Worm (Caenorhabditis elegans): ENCODE measurements around the gene pat-12.

pat-12 gene

DNA sequence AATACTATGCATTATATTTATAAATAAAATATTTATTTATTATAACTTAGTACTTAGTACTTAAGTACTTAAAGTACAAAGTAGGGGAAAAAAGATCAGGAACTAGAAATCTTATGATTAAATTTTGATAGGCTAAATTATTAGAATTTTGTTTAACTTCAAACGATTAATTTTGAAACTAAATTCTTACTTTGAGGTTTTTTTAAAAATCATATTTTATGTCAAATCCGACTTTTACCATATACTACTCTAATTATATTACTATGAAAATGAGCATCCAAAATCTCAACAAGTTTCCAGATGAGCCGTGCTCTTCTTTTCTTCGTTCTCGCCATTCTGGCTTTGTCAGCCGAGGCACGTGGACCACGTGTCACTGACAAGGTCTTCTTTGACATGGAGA is 20.9 kb upstream of the pat-12 start, which contains the start of gene cyn-6:
Gene cyn-6, plus strand, starts transcription at position 301 of the 400 bp plus-strand sequence.
- no peak for TF ChIP-seq sma-3 (GFP tag; optimal IDR thresholded peaks at IDR 0.05)

DNA sequence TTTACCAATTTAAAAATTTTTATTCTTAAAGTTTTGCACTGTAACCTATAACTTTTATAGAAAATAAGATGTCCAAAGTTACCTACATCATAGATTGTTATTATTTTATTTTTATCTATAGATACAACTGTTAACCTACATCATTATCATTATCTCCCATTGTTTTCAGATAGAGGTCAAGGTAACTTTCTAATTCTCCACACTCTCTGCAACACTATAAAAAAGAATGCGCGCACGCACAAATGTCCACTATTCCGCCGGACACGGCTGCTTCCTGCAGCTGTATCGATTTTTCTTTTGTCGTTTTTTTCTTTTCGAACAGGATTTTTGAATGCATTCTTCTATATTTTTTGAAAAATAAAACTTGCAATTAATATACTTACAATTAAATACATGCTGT is 20.4 kb upstream of the pat-12 start:
- TF ChIP-seq lsy-2 (tag; optimal IDR thresholded peaks at IDR 0.05) (peak in 1 of 2 experiments; percentile 26), blmp-1 (tag; optimal IDR thresholded peaks at IDR 0.05; ENCODE audit: insufficient read depth) (peak; percentile 56), gmeb-1 (tag; optimal IDR thresholded peaks at IDR 0.05) (no peak)

DNA sequence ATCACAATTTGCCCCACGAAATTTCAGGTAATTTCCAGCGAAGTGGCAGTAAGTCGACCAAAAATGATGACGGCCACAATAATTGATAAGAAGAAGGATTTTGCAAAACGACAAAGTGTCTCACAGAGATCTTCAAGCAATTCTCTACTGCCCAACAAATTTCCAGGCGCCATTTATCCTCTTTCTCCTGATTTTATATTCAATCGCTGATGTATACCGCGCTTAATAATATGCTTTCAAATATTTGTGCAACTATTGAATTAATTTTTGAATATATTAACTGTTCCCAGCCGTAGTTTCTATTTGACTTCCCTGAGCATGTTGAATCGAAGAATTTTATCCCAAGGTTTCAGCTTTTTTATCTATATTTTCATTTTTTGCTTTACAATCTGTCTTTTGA is 18.7 kb upstream of the pat-12 start, which contains the start of gene tpst-2:
Gene tpst-2, plus strand, starts transcription at position 301 of the 400 bp plus-strand sequence.
- no peak for TF ChIP-seq skn-1 (tag; optimal IDR thresholded peaks at IDR 0.05)
- no peak for TF ChIP-seq snpc-4 (tag; optimal IDR thresholded peaks at IDR 0.05)
- no peak for TF ChIP-seq R02D3.7 (tag; optimal IDR thresholded peaks at IDR 0.05)
- no peak for TF ChIP-seq peb-1 (tag; optimal IDR thresholded peaks at IDR 0.05)
- TF ChIP-seq ama-1 (optimal IDR thresholded peaks at IDR 0.05), result no peak

DNA sequence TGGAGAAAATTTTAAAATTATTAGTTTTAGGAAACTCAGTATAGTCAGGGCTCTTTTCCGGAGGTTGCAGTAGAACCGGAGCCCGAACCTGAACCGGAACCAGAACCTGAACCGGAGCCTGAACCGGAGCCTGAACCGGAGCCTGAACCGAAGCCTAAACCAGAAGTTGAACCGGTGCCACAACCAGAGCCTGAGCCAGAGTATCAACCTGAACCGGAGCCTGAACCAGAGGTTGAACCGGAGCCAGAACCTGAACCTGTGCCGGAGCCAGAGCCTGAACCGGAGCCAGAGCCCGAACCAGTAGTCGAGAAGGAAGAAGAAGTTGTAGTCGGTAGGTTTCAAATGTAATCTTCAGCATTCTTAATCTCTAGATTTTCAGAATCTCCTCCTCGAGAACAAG is 16.3 kb upstream of the pat-12 start:
- TF ChIP-seq unc-55 (GFP tag; optimal IDR thresholded peaks at IDR 0.05) (no peak), nhr-6 (tag; optimal IDR thresholded peaks at IDR 0.05) (no peak), skn-1 (tag; optimal IDR thresholded peaks at IDR 0.05) (no peak), lsy-2 (tag; optimal IDR thresholded peaks at IDR 0.05) (no peak), gmeb-1 (tag; optimal IDR thresholded peaks at IDR 0.05) (no peak), ZK546.5 (tag; optimal IDR thresholded peaks at IDR 0.05) (no peak), peb-1 (tag; optimal IDR thresholded peaks at IDR 0.05) (no peak)

DNA sequence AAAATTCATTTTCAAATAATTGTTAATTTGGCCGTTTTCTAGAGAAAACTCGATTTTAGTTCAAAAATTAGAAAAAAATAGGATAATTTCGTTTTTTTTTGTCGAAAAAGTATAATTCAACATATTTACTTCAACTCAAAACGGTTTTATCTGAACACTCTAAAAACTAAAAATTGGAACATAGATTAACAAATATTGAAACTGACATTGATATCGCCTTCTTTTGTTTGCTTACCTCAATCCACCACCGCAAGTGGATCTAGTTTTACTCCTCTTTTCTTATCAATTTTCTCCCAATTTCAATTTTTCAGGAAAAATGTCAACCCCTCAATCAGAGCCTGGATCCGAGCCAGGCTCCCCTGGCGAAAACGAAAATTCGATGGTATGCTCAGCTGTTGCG is 12.7 kb upstream of the pat-12 start, which contains the start of gene ptl-1:
Gene ptl-1, plus strand, starts transcription at position 301 of the 400 bp plus-strand sequence.
- no peak for TF ChIP-seq nhr-10 (tag; optimal IDR thresholded peaks at IDR 0.05)

DNA sequence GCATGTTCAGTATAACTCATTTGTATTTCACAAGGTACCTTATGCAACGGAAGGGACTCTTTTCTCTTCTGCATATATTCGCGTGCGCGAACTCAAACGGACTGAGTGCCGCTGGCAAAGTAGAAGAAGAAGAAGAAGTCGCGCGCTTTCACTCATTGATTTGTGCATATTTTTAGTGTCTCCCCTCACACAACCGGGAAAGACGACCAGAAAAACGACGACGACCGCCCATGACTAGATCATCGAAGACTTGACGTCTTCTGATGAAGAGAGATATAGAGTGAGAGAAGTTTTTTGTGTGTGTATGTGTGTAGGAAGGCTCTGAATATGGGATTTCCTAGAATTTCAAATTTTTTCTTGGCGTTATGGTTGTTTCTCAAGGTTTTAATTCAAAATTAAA is 12.2 kb upstream of the pat-12 start:
- TF ChIP-seq C34F6.9 (tag; optimal IDR thresholded peaks at IDR 0.05) (peak; percentile 72), nhr-10 (tag; optimal IDR thresholded peaks at IDR 0.05) (no peak), mab-5 (tag; optimal IDR thresholded peaks at IDR 0.05) (no peak), skn-1 (tag; optimal IDR thresholded peaks at IDR 0.05) (no peak), dmd-4 (tag; optimal IDR thresholded peaks at IDR 0.05) (no peak), mdl-1 (tag; optimal IDR thresholded peaks at IDR 0.05) (no peak), nhr-77 (tag; optimal IDR thresholded peaks at IDR 0.05) (no peak), nhr-21 (tag; optimal IDR thresholded peaks at IDR 0.05) (no peak), mbf-1 (tag; optimal IDR thresholded peaks at IDR 0.05) (no peak), blmp-1 (tag; optimal IDR thresholded peaks at IDR 0.05; ENCODE audit: insufficient read depth) (no peak), zag-1 (tag; optimal IDR thresholded peaks at IDR 0.05) (no peak), ZK546.5 (tag; optimal IDR thresholded peaks at IDR 0.05) (no peak), R02D3.7 (tag; optimal IDR thresholded peaks at IDR 0.05) (no peak), ceh-82 (tag; optimal IDR thresholded peaks at IDR 0.05) (no peak), nhr-12 (tag; optimal IDR thresholded peaks at IDR 0.05) (no peak), fos-1 (tag; optimal IDR thresholded peaks at IDR 0.05) (no peak), egl-27 (tag; optimal IDR thresholded peaks at IDR 0.05) (no peak), ztf-4 (tag; optimal IDR thresholded peaks at IDR 0.05) (no peak), Y55F3AM.14 (GFP tag; optimal IDR thresholded peaks at IDR 0.05) (no peak), nhr-6 (tag; optimal IDR thresholded peaks at IDR 0.05) (no peak), nhr-25 (tag; optimal IDR thresholded peaks at IDR 0.05) (no peak), nhr-23 (tag; optimal IDR thresholded peaks at IDR 0.05) (no peak), F13H6.1 (tag; optimal IDR thresholded peaks at IDR 0.05) (peak; percentile 29), nhr-129 (tag; optimal IDR thresholded peaks at IDR 0.05) (peak; percentile 47), lin-39 (tag; optimal IDR thresholded peaks at IDR 0.05) (no peak), snpc-4 (tag; optimal IDR thresholded peaks at IDR 0.05) (no peak), elt-1 (tag; optimal IDR thresholded peaks at IDR 0.05) (no peak), ceh-16 (tag; optimal IDR thresholded peaks at IDR 0.05) (no peak), elt-3 (tag; optimal IDR thresholded peaks at IDR 0.05) (no peak), nhr-237 (tag; optimal IDR thresholded peaks at IDR 0.05) (no peak), nhr-11 (tag; optimal IDR thresholded peaks at IDR 0.05) (no peak), unc-55 (GFP tag; optimal IDR thresholded peaks at IDR 0.05) (peak; percentile 82), unc-62 (GFP tag; optimal IDR thresholded peaks at IDR 0.05) (no peak), sem-4 (tag; optimal IDR thresholded peaks at IDR 0.05) (no peak), crh-2 (tag; optimal IDR thresholded peaks at IDR 0.05) (peak; percentile 58), gmeb-1 (tag; optimal IDR thresholded peaks at IDR 0.05) (no peak), sma-3 (GFP tag; optimal IDR thresholded peaks at IDR 0.05) (no peak), ztf-11 (tag; optimal IDR thresholded peaks at IDR 0.05) (no peak), peb-1 (tag; optimal IDR thresholded peaks at IDR 0.05) (no peak), lsy-2 (tag; optimal IDR thresholded peaks at IDR 0.05) (peak in 1 of 2 experiments; percentile 47), aly-2 (tag; optimal IDR thresholded peaks at IDR 0.05) (no peak), ama-1 (optimal IDR thresholded peaks at IDR 0.05) (no peak)
